Worm (Caenorhabditis elegans) whole organism, late embryonic: ENCODE measurements around the gene Y51H7BR.7.

ENCODE experiments used
- C08G9.2 ChIP-seq: sonication (generic microtip); optimal IDR thresholded peaks from 2 replicates; lab custom pipeline; 2016; ENCODE audit warnings: mild to moderate bottlenecking, missing genetic modification characterization, moderate library complexity, missing compliant biosample characterization
- C38D4.7 ChIP-seq: fragments of 200-800 bp; sonication (Bioruptor generic); optimal IDR thresholded peaks from 2 replicates; lab custom pipeline; 2018; ENCODE audit warnings: mild to moderate bottlenecking, missing genetic modification characterization, moderate library complexity, missing compliant biosample characterization
- K02D7.2 ChIP-seq: sonication (generic microtip); optimal IDR thresholded peaks from 2 replicates; lab custom pipeline; 2017; ENCODE audit warnings: mild to moderate bottlenecking, missing genetic modification characterization, missing compliant biosample characterization
- K09A11.1 ChIP-seq: sonication (generic microtip); optimal IDR thresholded peaks from 2 replicates; lab custom pipeline; 2017; ENCODE audit warnings: antibody characterized with exemption, mild to moderate bottlenecking, missing genetic modification characterization, missing compliant biosample characterization; ENCODE audit not compliant: insufficient read depth
- T23F11.4 ChIP-seq: fragments of 200-800 bp; sonication (Bioruptor generic); optimal IDR thresholded peaks from 2 replicates; lab custom pipeline; 2018; ENCODE audit warnings: mild to moderate bottlenecking, missing genetic modification characterization, missing compliant biosample characterization
- ahr-1 ChIP-seq: sonication (generic microtip); optimal IDR thresholded peaks from 2 replicates; lab custom pipeline; 2016; ENCODE audit warnings: missing genetic modification characterization, missing compliant biosample characterization
- ama-1 ChIP-seq: fragments of 150-350 bp; optimal IDR thresholded peaks from 2 replicates; lab custom pipeline; 2014
- ceh-14 ChIP-seq: sonication (generic microtip); optimal IDR thresholded peaks from 2 replicates; lab custom pipeline; 2016; ENCODE audit warnings: missing genotype, missing genetic modification characterization, missing compliant biosample characterization
- ceh-18 ChIP-seq: sonication (generic microtip); optimal IDR thresholded peaks from 2 replicates; lab custom pipeline; 2016; ENCODE audit warnings: missing genetic modification characterization, missing compliant biosample characterization
- ceh-2 ChIP-seq: sonication (generic microtip); optimal IDR thresholded peaks from 2 replicates; lab custom pipeline; 2016; ENCODE audit warnings: missing genotype, missing genetic modification characterization, missing compliant biosample characterization
- ceh-22 ChIP-seq: sonication (generic microtip); optimal IDR thresholded peaks from 2 replicates; lab custom pipeline; 2017; ENCODE audit warnings: missing biosample characterization, missing genetic modification characterization
- ceh-24 ChIP-seq: sonication (generic microtip); optimal IDR thresholded peaks from 2 replicates; lab custom pipeline; 2016; ENCODE audit warnings: mild to moderate bottlenecking, missing genetic modification characterization, missing compliant biosample characterization
- ceh-34 ChIP-seq: sonication (generic microtip); optimal IDR thresholded peaks from 2 replicates; lab custom pipeline; 2016; ENCODE audit warnings: mild to moderate bottlenecking, missing genetic modification characterization, missing compliant biosample characterization
- ceh-48 ChIP-seq: sonication (generic microtip); optimal IDR thresholded peaks from 2 replicates; lab custom pipeline; 2016; ENCODE audit warnings: missing genetic modification characterization, inconsistent platforms, missing compliant biosample characterization
- ceh-6 ChIP-seq: fragments of 200-800 bp; sonication (Bioruptor generic); optimal IDR thresholded peaks from 2 replicates; lab custom pipeline; 2018; ENCODE audit warnings: mild to moderate bottlenecking, missing genetic modification characterization, missing compliant biosample characterization
- ceh-9 ChIP-seq: sonication (generic microtip); optimal IDR thresholded peaks from 2 replicates; lab custom pipeline; 2016; ENCODE audit warnings: mild to moderate bottlenecking, missing genetic modification characterization, inconsistent platforms, missing compliant biosample characterization
- che-1 ChIP-seq: sonication (generic microtip); optimal IDR thresholded peaks from 2 replicates; lab custom pipeline; 2016; ENCODE audit warnings: mild to moderate bottlenecking, missing genetic modification characterization, missing compliant biosample characterization
- dve-1 ChIP-seq: sonication (generic microtip); optimal IDR thresholded peaks from 2 replicates; lab custom pipeline; 2017; ENCODE audit warnings: antibody characterized with exemption, mild to moderate bottlenecking, missing genetic modification characterization, missing compliant biosample characterization
- elt-2 ChIP-seq: sonication (generic microtip); optimal IDR thresholded peaks from 2 replicates; lab custom pipeline; 2016; ENCODE audit warnings: missing genetic modification reagents, missing genetic modification characterization, missing compliant biosample characterization
- elt-4 ChIP-seq: sonication (generic microtip); optimal IDR thresholded peaks from 2 replicates; lab custom pipeline; 2016; ENCODE audit warnings: missing genetic modification characterization, missing compliant biosample characterization
- eyg-1 ChIP-seq: sonication (generic microtip); optimal IDR thresholded peaks from 2 replicates; lab custom pipeline; 2016; ENCODE audit warnings: missing genotype, missing genetic modification characterization, missing compliant biosample characterization
- fax-1 ChIP-seq: sonication (generic microtip); optimal IDR thresholded peaks from 2 replicates; lab custom pipeline; 2016; ENCODE audit warnings: missing genotype, missing genetic modification characterization, missing compliant biosample characterization
- fkh-10 ChIP-seq: fragments of 150-350 bp; optimal IDR thresholded peaks from 2 replicates; lab custom pipeline; 2014; ENCODE audit warnings: missing biosample characterization, missing genetic modification reagents, missing genetic modification characterization
- hlh-13 ChIP-seq: fragments of 200-800 bp; sonication (Bioruptor generic); optimal IDR thresholded peaks from 2 replicates; lab custom pipeline; 2018; ENCODE audit warnings: mild to moderate bottlenecking, missing genetic modification characterization, missing compliant biosample characterization
- hlh-30 ChIP-seq: sonication (generic microtip); optimal IDR thresholded peaks from 2 replicates; lab custom pipeline; 2017; ENCODE audit warnings: antibody characterized with exemption, missing genetic modification characterization, missing compliant biosample characterization; ENCODE audit not compliant: insufficient read depth
- hlh-8 ChIP-seq: sonication (generic microtip); optimal IDR thresholded peaks from 2 replicates; lab custom pipeline; 2016; ENCODE audit warnings: missing genotype, missing genetic modification characterization, missing compliant biosample characterization
- mec-3 ChIP-seq: sonication (generic microtip); optimal IDR thresholded peaks from 2 replicates; lab custom pipeline; 2016; ENCODE audit warnings: borderline replicate concordance, missing genetic modification characterization, missing compliant biosample characterization
- nfya-1 ChIP-seq: sonication (generic microtip); optimal IDR thresholded peaks from 2 replicates; lab custom pipeline; 2017; ENCODE audit warnings: missing genetic modification characterization, mild to moderate bottlenecking, missing compliant biosample characterization, antibody characterized with exemption, moderate library complexity
- nhr-11 ChIP-seq: fragments of 150-350 bp; optimal IDR thresholded peaks from 2 replicates; lab custom pipeline; 2014; ENCODE audit warnings: missing biosample characterization, missing genetic modification characterization
- npax-4 ChIP-seq: sonication (generic microtip); optimal IDR thresholded peaks from 2 replicates; lab custom pipeline; 2016; ENCODE audit warnings: missing genetic modification characterization, missing compliant biosample characterization
- odd-2 ChIP-seq: sonication (generic microtip); optimal IDR thresholded peaks from 2 replicates; lab custom pipeline; 2017; ENCODE audit warnings: antibody characterized with exemption, mild to moderate bottlenecking, missing genetic modification characterization, missing compliant biosample characterization
- pag-3 ChIP-seq: sonication (generic microtip); optimal IDR thresholded peaks from 2 replicates; lab custom pipeline; 2016; ENCODE audit warnings: missing compliant biosample characterization, missing genetic modification characterization, borderline replicate concordance
- pat-9 ChIP-seq: fragments of 200-800 bp; sonication (Bioruptor generic); optimal IDR thresholded peaks from 2 replicates; lab custom pipeline; 2018; ENCODE audit warnings: mild to moderate bottlenecking, missing genetic modification characterization, moderate library complexity, missing compliant biosample characterization
- pax-1 ChIP-seq: fragments of 150-350 bp; optimal IDR thresholded peaks from 2 replicates; lab custom pipeline; 2014; ENCODE audit warnings: missing biosample characterization, missing genetic modification characterization
- pha-2 ChIP-seq: sonication (generic microtip); optimal IDR thresholded peaks from 2 replicates; lab custom pipeline; 2017; ENCODE audit warnings: mild to moderate bottlenecking, missing genetic modification characterization, missing compliant biosample characterization
- ref-2 ChIP-seq: sonication (generic microtip); optimal IDR thresholded peaks from 2 replicates; lab custom pipeline; 2016; ENCODE audit warnings: missing genetic modification characterization, missing compliant biosample characterization
- sdc-2 ChIP-seq: sonication (generic microtip); optimal IDR thresholded peaks from 2 replicates; lab custom pipeline; 2016; ENCODE audit warnings: missing genotype, missing genetic modification characterization, missing compliant biosample characterization
- sox-2 ChIP-seq: fragments of 200-800 bp; sonication (Bioruptor generic); IDR thresholded peaks from 2 replicates; pipeline ENCODE4 v1.3.6; 2022; ENCODE audit warnings: missing genetic modification reagents, missing genetic modification characterization, missing compliant biosample characterization
- sox-4 ChIP-seq: sonication (generic microtip); optimal IDR thresholded peaks from 2 replicates; lab custom pipeline; 2017; ENCODE audit warnings: mild to moderate bottlenecking, missing genetic modification characterization, inconsistent platforms, missing compliant biosample characterization
- syd-9 ChIP-seq: sonication (generic microtip); optimal IDR thresholded peaks from 2 replicates; lab custom pipeline; 2016; ENCODE audit warnings: mild to moderate bottlenecking, missing genetic modification characterization, moderate library complexity, missing compliant biosample characterization
- unc-3 ChIP-seq, 2 experiments: fragments of 200-800 bp in 1 of 2; sonication (Bioruptor generic) in 1 of 2; sonication (generic microtip) in 1 of 2; conservative IDR thresholded peaks in 1 of 2; optimal IDR thresholded peaks in 1 of 2; 2 replicates each; pipeline versions ENCODE4 v1.3.6 to Lab custom; 2016 to 2022; ENCODE audit warnings: missing compliant biosample characterization in 2 of 2, missing genetic modification characterization in 2 of 2, missing genetic modification reagents in 1 of 2
- unc-42 ChIP-seq: sonication (generic microtip); optimal IDR thresholded peaks from 2 replicates; lab custom pipeline; 2016; ENCODE audit warnings: missing genotype, missing genetic modification characterization, missing compliant biosample characterization
- zip-5 ChIP-seq: sonication (generic microtip); optimal IDR thresholded peaks from 2 replicates; lab custom pipeline; 2016; ENCODE audit warnings: missing genetic modification characterization, missing compliant biosample characterization
- ztf-16 ChIP-seq: sonication (generic microtip); optimal IDR thresholded peaks from 2 replicates; lab custom pipeline; 2017; ENCODE audit warnings: missing genetic modification characterization, missing compliant biosample characterization

Y51H7BR.7 gene

DNA sequence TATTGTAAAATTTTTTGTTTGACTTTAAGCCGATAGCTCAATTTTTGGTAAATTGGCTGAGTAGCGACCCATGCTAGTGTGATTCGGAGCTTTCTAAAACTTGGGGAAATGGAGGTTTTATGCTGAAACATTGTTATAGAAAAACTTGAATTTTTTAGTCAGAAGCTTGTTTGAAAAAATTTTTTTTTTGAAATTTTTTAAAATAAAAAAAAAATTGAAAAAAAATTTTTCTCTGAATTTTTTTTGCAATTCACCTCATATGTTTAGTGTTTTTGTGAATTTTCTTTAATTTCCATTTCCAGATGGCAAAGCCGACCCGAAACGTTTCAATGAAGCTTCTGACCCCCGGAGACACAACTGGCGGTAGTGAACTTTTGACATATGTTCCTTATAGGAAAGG, 3.7 kb upstream of the Y51H7BR.7 start, which contains the start of gene Y51H7BR.4:
Gene Y51H7BR.4 (plus strand): TSS at position 301 of the 400 bp plus-strand sequence.
- TF ChIP-seq nfya-1 (tag; lab: Kevin White, UChicago) (no peak), odd-2 (tag; lab: Kevin White, UChicago) (no peak), che-1 (no peak), hlh-13 (GFP tag; lab: Kevin White, UChicago) (no peak), ceh-24 (tag; lab: Kevin White, UChicago) (no peak), npax-4 (tag; lab: Kevin White, UChicago) (no peak), pat-9 (tag; lab: Kevin White, UChicago) (no peak), pag-3 (no peak), elt-4 (tag; lab: Kevin White, UChicago) (no peak), unc-42 (tag; lab: Kevin White, UChicago) (no peak), ahr-1 (tag; lab: Kevin White, UChicago) (no peak)

DNA sequence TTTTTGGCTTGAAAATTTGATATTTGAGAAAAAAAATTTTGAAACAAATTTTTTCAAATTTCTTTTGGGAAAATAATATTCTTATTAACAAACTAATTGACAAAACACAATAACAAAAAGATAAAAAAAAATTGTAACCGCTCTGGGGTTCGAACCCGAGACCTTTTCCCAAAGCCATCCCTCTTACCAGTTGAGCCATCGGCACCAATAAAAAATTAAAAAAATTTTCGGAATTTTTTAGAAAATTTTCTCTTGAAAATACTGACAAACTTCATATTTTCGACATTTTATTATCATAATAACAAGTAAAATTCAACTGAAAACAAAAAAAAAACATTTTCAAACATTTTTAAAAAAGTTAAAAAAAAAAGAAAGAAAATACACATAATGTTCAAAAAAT, 3.4 kb downstream of the Y51H7BR.7 start:
- no peak for TF ChIP-seq ahr-1 (tag; lab: Kevin White, UChicago)
- no peak for TF ChIP-seq eyg-1 (tag; lab: Kevin White, UChicago)
- no peak for TF ChIP-seq ztf-16 (tag; lab: Kevin White, UChicago)
- TF ChIP-seq che-1: no peak
- no peak for TF ChIP-seq nhr-11

DNA sequence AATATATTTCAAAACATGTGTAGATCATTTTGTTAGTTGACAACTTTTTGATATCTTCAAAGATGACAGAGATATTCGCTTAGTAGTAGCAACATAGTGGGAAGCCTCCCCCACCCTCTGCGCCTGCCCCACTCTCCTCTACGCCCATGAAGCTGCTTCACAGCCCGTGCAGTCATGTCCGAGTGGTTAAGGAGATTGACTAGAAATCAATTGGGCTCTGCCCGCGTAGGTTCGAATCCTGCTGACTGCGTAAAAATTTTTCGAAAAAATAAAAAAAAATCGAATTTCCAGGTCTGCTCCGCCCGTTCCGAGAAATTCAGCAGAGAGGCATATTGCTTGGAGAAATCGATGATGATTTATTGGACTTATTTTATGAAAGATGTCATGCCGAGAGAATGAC, 5.5 kb downstream of the Y51H7BR.7 start:
- TF ChIP-seq zip-5 (tag; lab: Kevin White, UChicago): no peak
- no peak for TF ChIP-seq T23F11.4
- TF ChIP-seq ahr-1 (tag; lab: Kevin White, UChicago): no peak
- TF ChIP-seq ceh-18 (tag; lab: Kevin White, UChicago): peak; percentile 15
- TF ChIP-seq ceh-22 (tag; lab: Kevin White, UChicago): no peak
- TF ChIP-seq pat-9 (tag; lab: Kevin White, UChicago): no peak
- TF ChIP-seq ceh-14 (tag; lab: Kevin White, UChicago): no peak
- TF ChIP-seq ceh-2 (tag; lab: Kevin White, UChicago): no peak
- no peak for TF ChIP-seq pha-2 (tag; lab: Kevin White, UChicago)
- TF ChIP-seq dve-1 (tag; lab: Kevin White, UChicago): no peak
- TF ChIP-seq syd-9 (tag; lab: Kevin White, UChicago): peak; percentile 22
- no peak for TF ChIP-seq hlh-8
- TF ChIP-seq unc-42 (tag; lab: Kevin White, UChicago): peak; percentile 54
- no peak for TF ChIP-seq nhr-11
- no peak for TF ChIP-seq fax-1 (tag; lab: Kevin White, UChicago)
- TF ChIP-seq K02D7.2 (tag; lab: Kevin White, UChicago): no peak
- no peak for TF ChIP-seq ceh-6 (GFP tag; lab: Kevin White, UChicago)
- no peak for TF ChIP-seq sox-2 (GFP tag; lab: Robert Waterston, UW)
- TF ChIP-seq C38D4.7 (GFP tag; lab: Kevin White, UChicago): no peak
- no peak for TF ChIP-seq fkh-10 (GFP tag; lab: Kevin White, UChicago)
- TF ChIP-seq nfya-1 (tag; lab: Kevin White, UChicago): no peak
- no peak for TF ChIP-seq hlh-30
- no peak for TF ChIP-seq eyg-1 (tag; lab: Kevin White, UChicago)
- no peak for TF ChIP-seq ceh-9 (tag; lab: Kevin White, UChicago)
- TF ChIP-seq ceh-48 (tag; lab: Kevin White, UChicago): peak; percentile 43
- no peak for TF ChIP-seq elt-2 (tag; lab: Kevin White, UChicago)

DNA sequence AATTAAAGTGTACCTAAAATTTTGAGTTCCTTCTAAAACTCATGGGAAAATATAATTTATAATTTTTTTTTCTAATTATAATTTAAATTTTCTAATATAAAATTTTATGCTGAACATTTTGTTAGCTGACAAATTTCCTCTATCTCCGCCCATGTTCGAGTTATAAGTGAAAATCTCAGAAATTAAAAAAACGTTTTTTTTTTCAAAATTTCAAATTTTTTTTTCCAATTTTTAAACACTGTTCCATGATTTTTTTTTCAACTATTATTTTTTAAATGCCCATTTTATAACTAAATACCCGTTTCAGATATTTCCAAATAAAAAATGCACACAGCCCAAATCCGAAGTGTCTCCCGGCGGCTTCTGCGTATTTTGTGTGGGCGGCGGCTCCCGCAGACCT, 6.5 kb downstream of the Y51H7BR.7 start, which contains the start of gene Y51H7BR.8:
Gene Y51H7BR.8 (plus strand): TSS at position 301 of the 400 bp plus-strand sequence.
- no peak for TF ChIP-seq sdc-2 (tag; lab: Kevin White, UChicago)
- no peak for TF ChIP-seq hlh-30
- no peak for TF ChIP-seq pax-1
- no peak for TF ChIP-seq ref-2 (tag; lab: Kevin White, UChicago)
- no peak for TF ChIP-seq ceh-34
- no peak for TF ChIP-seq eyg-1 (tag; lab: Kevin White, UChicago)
- no peak for TF ChIP-seq K09A11.1
- no peak for TF ChIP-seq C08G9.2
- no peak for TF ChIP-seq sox-4
- TF ChIP-seq mec-3 (tag; lab: Kevin White, UChicago): no peak
- TF ChIP-seq ceh-6 (GFP tag; lab: Kevin White, UChicago): no peak
- TF ChIP-seq pat-9 (tag; lab: Kevin White, UChicago): no peak
- TF ChIP-seq ama-1 (lab: Kevin White, UChicago): no peak
- no peak for TF ChIP-seq T23F11.4
- TF ChIP-seq zip-5 (tag; lab: Kevin White, UChicago): no peak
- no peak for TF ChIP-seq unc-3 (GFP tag; conservative IDR thresholded peaks at IDR 0.05; lab: Robert Waterston, UW)
- no peak for TF ChIP-seq unc-3 (tag; optimal IDR thresholded peaks at IDR 0.05; lab: Kevin White, UChicago)
- TF ChIP-seq, all 69 proteins: peak for 0
